Fruit fly (Drosophila melanogaster) whole organism, larva: Measurements from ENCODE around the gene CG43117.

Source experiments
- noc ChIP-seq: fragments of 200-800 bp; sonication (Bioruptor generic); optimal IDR thresholded peaks from 3 replicates; lab custom pipeline; 2019; ENCODE audit warnings: missing biosample characterization, mild to moderate bottlenecking, missing genetic modification characterization, moderate library complexity

CG43117 gene

DNA sequence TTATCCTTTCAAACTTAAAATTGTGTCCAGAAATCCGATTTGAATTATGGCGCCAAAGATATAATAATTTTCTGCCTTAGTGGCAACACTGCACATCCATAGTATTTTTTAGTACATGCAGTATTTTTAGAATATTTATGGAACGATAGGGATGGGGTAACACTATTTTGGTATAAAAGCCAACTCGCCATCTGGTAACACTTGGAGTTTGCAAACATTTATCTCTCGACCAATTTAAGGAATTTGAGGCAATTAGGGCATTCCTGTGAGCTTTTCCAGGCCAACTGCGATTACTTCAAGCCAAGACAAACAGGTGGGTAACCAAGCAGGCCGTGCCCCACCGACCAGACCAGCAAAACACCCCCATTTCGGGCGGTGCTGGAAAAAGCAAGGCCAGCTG lies 2.2 kb upstream of the CG43117 start, which contains the start of gene CG5447:
TSS of gene CG5447 (plus strand) at position 190 of the 400 bp plus-strand sequence.
- TF ChIP-seq noc (tag; lab: Kevin White, UChicago): no peak

dm6 chr3R:26455838-26456237 lies 1.2 kb downstream of the CG43117 start, which contains the start of gene Pdf:
Pdf (minus strand) TSS chr3R:26456141.
- no peak for TF ChIP-seq noc (tag; lab: Kevin White, UChicago)

DNA sequence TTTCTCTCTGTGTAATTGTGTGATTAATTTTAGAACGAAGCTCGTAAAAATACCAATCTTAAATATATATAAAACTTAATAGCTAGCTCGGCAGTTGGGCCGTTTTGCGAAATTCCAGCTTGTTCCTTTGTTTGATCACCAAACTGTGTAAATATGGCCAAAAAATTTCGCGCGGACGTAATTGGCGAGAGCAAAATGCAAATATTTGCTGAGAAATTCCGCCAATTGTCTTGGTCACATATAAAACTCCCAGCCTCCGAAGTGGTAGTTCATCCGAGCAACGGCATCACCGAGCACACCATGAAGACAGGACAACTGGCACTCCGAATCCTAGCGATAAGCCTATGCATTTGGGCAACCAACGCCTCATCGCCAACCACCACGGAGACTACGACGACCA lies 2.0 kb downstream of the CG43117 start, which contains the start of gene CG14237:
TSS of gene CG14237 (plus strand) at position 301 of the 400 bp plus-strand sequence.
- no peak for TF ChIP-seq noc (tag; lab: Kevin White, UChicago)

DNA sequence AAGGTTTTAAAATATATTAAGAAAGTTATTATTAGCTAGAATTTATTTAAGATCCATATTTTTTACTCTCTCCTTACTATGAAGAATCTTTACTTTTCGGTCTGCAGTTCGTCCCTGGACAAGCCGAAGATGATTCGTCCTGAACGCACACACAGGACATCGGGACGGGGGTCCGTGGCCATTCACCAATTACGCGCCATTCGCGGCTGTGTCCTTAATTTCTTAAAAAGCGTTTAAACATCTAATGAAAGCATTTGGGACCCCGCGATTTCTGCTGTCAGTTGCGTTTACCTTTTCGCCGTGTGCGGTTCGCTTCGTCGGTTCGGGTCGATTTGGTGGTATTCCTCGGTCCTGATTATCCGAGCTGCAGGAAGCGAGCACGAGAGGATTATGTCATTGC lies 3.4 kb downstream of the CG43117 start, which contains the start of gene CG14238:
TSS of gene CG14238 (plus strand) at position 301 of the 400 bp plus-strand sequence.
- no peak for TF ChIP-seq noc (tag; lab: Kevin White, UChicago)

DNA sequence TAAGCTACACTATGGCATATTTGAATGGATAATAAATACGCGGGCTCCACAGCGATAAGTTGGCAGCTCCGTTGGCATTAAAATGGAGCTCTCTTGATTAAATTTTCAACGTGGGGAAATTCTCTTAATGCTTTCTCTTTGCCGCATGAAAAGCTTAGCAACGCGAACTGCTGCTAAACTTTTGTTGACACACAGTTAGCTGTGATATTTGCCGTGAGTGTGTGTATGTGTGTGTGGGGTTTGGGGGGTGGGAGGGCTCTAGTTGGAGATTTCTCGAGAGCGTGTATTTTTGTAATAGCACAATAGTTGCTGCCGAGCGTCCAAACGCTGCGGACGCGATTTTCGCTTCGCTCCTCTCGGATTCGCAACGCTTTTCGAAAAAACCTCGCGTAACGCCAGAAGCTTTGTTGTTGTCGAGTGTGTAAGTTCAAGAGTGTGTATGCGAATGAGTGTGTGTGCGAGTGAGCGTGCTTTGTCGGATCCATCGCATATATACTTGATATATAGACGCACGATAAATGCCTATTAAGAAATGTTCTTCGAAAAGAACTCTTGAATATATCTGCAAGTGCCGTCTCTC lies 6.7 kb downstream of the CG43117 start, which contains the start of gene CG5455:
TSS of gene CG5455 (plus strand) at position 302 of the 580 bp plus-strand sequence.
- peak; percentile 64 for TF ChIP-seq noc (tag; lab: Kevin White, UChicago)

DNA sequence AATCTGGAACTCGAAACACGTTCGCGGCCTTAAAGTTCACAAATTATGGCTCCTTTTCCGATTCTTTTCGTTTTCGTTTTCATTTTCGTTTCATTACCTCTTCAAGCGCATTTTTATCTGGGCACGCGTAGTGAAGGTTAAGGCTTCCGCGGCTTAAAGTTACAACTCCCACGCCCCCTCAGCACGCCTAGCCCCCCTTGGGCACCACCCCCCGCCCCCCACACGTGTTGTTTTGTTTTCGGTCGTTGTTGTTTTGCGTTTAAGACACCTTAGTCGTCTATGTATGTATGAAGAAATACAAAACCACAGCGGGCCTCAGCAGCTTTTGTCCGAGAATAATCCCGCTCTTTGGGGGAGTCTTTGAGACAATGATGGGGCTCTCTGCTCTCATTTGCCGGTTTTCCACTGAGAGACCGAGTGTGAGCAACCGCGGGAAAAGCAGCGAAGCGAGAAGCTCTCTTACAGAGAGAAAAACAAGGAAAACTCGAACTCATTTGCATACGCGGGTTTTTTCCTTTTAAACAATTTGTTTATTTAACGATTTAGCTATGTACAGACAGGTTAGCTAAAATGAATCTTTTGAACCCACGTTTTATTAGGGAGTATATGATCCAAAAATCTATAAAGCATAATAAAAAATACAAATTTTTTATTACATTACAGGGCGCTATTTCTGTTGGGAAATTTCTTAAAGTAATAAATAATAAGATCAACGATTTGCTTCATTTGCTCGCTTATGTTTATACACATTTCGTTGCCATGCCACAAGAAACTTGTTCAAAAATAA lies 7.8 kb downstream of the CG43117 start:
- TF ChIP-seq noc (tag; lab: Kevin White, UChicago): no peak

dm6 chr3R:26463146-26463545 lies 8.6 kb downstream of the CG43117 start:
- TF ChIP-seq noc (tag; lab: Kevin White, UChicago): no peak

- no peak for TF ChIP-seq noc (tag; lab: Kevin White, UChicago)
Observed at dm6 chr3R:26463558-26463957, 9.0 kb downstream of the CG43117 start.

DNA sequence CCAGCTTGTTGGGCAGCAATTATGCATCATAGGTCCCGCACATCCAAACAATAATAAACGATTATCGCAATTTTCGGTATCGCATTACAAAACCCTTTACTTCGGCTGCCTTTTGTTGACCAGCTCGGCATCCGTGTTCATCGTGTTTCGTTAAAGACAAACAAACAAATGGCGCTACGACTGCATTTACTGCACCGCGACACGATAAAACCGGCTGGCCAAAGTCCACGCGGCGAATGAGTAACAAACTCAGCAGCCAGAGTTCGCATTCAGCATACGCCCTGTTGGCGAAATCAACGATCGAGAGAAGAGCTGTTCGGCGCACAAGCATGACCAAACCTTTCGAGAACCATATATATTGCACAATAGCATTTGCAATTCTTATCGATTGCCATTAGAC lies 9.8 kb downstream of the CG43117 start:
- no peak for TF ChIP-seq noc (tag; lab: Kevin White, UChicago)

dm6 chr3R:26465121-26465520 lies 10.5 kb downstream of the CG43117 start:
- no peak for TF ChIP-seq noc (tag; lab: Kevin White, UChicago)

DNA sequence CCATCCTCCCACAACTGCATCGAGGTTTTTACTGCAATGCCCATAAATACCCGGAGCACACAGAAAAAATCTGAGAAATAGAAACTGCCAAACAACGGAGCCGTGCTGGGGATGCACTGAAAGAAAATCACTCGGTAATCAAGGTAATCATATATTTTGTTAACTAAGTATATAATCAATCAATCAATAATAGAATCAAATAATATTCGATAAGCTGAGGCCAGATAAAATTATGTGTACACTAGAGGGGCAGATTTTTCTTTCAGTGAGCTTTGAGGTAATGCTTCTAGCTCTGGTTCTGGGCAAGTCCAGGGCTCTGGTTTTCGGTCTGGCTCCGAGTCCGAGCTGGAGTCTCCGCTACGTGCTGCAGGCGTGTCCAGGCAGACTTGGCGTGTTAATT lies 23.4 kb downstream of the CG43117 start:
- TF ChIP-seq noc (tag; lab: Kevin White, UChicago): no peak

- TF ChIP-seq noc (tag; lab: Kevin White, UChicago): no peak
Observed at dm6 chr3R:26478644-26479043, 24.1 kb downstream of the CG43117 start.

DNA sequence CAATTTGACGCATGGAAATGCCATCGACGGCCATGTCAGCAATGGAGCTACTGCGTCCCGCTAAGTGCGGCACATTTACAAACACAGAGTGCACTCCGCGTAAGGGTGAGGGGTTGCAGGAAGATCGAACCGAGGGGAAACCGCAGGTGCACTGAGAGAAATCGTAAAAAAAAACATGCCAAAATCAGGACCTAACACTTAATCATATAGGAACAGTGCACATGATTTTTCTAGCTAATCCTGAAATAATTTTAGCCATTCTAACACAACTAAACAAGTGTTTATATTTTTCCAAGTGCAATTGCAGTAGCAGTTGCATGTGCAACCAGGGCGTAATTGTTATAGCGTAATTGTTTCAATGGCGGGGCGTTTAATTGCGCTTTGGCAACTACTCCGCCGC lies 24.6 kb downstream of the CG43117 start:
- no peak for TF ChIP-seq noc (tag; lab: Kevin White, UChicago)

- TF ChIP-seq noc (tag; lab: Kevin White, UChicago): no peak
Observed at dm6 chr3R:26480362-26480761, 25.8 kb downstream of the CG43117 start.

DNA sequence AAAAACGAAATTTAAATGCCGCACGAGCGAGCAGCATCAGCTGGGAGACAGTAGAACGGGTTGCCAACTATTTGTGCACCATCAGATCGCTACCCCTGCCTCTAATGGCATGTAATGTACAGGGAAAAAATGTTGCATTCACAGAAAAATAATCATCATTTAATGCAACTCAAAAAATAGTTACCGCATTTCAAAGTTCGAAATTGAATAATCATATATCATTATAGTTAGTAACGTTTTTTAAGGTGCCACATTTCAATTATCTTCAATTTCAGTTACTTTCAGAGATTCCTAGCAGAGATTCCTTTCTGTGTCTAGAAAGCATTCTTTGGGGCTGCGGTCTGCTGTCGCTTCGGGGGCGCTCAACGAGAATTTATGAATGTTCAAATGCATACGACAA lies 26.6 kb downstream of the CG43117 start:
- no peak for TF ChIP-seq noc (tag; lab: Kevin White, UChicago)

- no peak for TF ChIP-seq noc (tag; lab: Kevin White, UChicago)
Observed at dm6 chr3R:26483657-26484056, 29.1 kb downstream of the CG43117 start.

- no peak for TF ChIP-seq noc (tag; lab: Kevin White, UChicago)
Observed at dm6 chr3R:26484511-26484910, 29.9 kb downstream of the CG43117 start.
